Worm (Caenorhabditis elegans) whole organism, L4 larva: ENCODE results near the gene col-97.

Source experiments
- F26F4.8 ChIP-seq: fragments of 200-800 bp; sonication (Bioruptor generic); conservative IDR thresholded peaks from 2 replicates; pipeline ENCODE4 v1.3.6; 2022; ENCODE audit warnings: missing genetic modification characterization, missing compliant biosample characterization
- F37D6.2 ChIP-seq: sonication (generic microtip); optimal IDR thresholded peaks from 2 replicates; lab custom pipeline; 2016; ENCODE audit warnings: mild to moderate bottlenecking, missing genetic modification characterization, missing compliant biosample characterization
- F44E2.7 ChIP-seq: fragments of 200-800 bp; sonication (Bioruptor generic); IDR thresholded peaks from 2 replicates; pipeline ENCODE4 v2.1.2; 2022; ENCODE audit warnings: missing genetic modification characterization, missing compliant biosample characterization
- R02D3.7 ChIP-seq: fragments of 150-350 bp; sonication (generic microtip); optimal IDR thresholded peaks from 3 replicates; lab custom pipeline; 2014; ENCODE audit warnings: missing biosample characterization, missing genetic modification characterization
- T26A8.4 ChIP-seq: fragments of 200-800 bp; sonication (Bioruptor generic); IDR thresholded peaks from 2 replicates; pipeline ENCODE4 v1.3.6; 2022; ENCODE audit warnings: missing genetic modification characterization, missing compliant biosample characterization
- Y48G9A.11 ChIP-seq: fragments of 200-800 bp; sonication (Bioruptor generic); IDR thresholded peaks from 2 replicates; pipeline ENCODE4 v1.3.6; 2022; ENCODE audit warnings: missing genetic modification reagents, missing genetic modification characterization, missing compliant biosample characterization
- Y5F2A.4 ChIP-seq: fragments of 200-800 bp; sonication (Bioruptor generic); optimal IDR thresholded peaks from 2 replicates; lab custom pipeline; 2018; ENCODE audit warnings: mild to moderate bottlenecking, missing genetic modification characterization, missing compliant biosample characterization
- ZK546.5 ChIP-seq, 2 experiments: sonication (generic microtip); optimal IDR thresholded peaks; 2 replicates each; lab custom pipeline; 2017; ENCODE audit warnings: missing biosample characterization in 2 of 2, missing genetic modification characterization in 2 of 2
- aha-1 ChIP-seq: fragments of 150-350 bp; peaks from one replicate; lab custom pipeline; 2014; ENCODE audit warnings: missing biosample characterization, missing genetic modification characterization
- arid-1 ChIP-seq: fragments of 200-800 bp; sonication (Bioruptor generic); conservative IDR thresholded peaks from 2 replicates; pipeline ENCODE4 v1.3.6; 2022; ENCODE audit warnings: missing genetic modification reagents, missing genetic modification characterization, missing compliant biosample characterization
- ceh-20 ChIP-seq: fragments of 200-800 bp; sonication (Bioruptor generic); IDR thresholded peaks from 2 replicates; pipeline ENCODE4 v1.3.6; 2022; ENCODE audit warnings: missing genetic modification reagents, missing genetic modification characterization, missing compliant biosample characterization
- ceh-32 ChIP-seq: sonication (generic microtip); optimal IDR thresholded peaks from 2 replicates; lab custom pipeline; 2016; ENCODE audit warnings: mild to moderate bottlenecking, missing genetic modification characterization, missing compliant biosample characterization; ENCODE audit not compliant: poor library complexity
- ceh-44 ChIP-seq: fragments of 200-800 bp; sonication (Bioruptor generic); IDR thresholded peaks from 2 replicates; pipeline ENCODE4 v1.3.6; 2022; ENCODE audit warnings: missing genetic modification reagents, missing genetic modification characterization, missing compliant biosample characterization
- ces-1 ChIP-seq: fragments of 150-350 bp; sonication (generic microtip); optimal IDR thresholded peaks from 4 replicates; lab custom pipeline; 2014; ENCODE audit warnings: missing biosample characterization, missing genetic modification reagents, missing genetic modification characterization
- ctbp-1 ChIP-seq: fragments of 200-800 bp; sonication (Bioruptor generic); IDR thresholded peaks from 2 replicates; pipeline ENCODE4 v1.3.6; 2022; ENCODE audit warnings: missing genetic modification reagents, missing genetic modification characterization, missing compliant biosample characterization
- daf-12 ChIP-seq: fragments of 150-350 bp; optimal IDR thresholded peaks from 2 replicates; lab custom pipeline; 2014; ENCODE audit warnings: missing biosample characterization, missing genetic modification reagents, missing genetic modification characterization
- daf-19 ChIP-seq: fragments of 200-800 bp; sonication (Bioruptor generic); conservative IDR thresholded peaks from 2 replicates; pipeline ENCODE4 v1.3.6; 2022; ENCODE audit warnings: missing genetic modification characterization, missing compliant biosample characterization
- dmd-6 ChIP-seq: fragments of 200-800 bp; sonication (Bioruptor generic); IDR thresholded peaks from 2 replicates; pipeline ENCODE4 v1.3.6; 2022; ENCODE audit warnings: missing genetic modification reagents, missing genetic modification characterization, missing compliant biosample characterization
- dmd-8 ChIP-seq: fragments of 200-800 bp; sonication (Bioruptor generic); IDR thresholded peaks from 2 replicates; pipeline ENCODE4 v1.3.6; 2022; ENCODE audit warnings: missing genetic modification characterization, missing compliant biosample characterization
- dmd-9 ChIP-seq: fragments of 200-800 bp; sonication (Bioruptor generic); IDR thresholded peaks from 2 replicates; pipeline ENCODE4 v1.3.6; 2022; ENCODE audit warnings: missing genetic modification reagents, missing genetic modification characterization, missing compliant biosample characterization
- duxl-1 ChIP-seq: sonication (generic microtip); optimal IDR thresholded peaks from 2 replicates; lab custom pipeline; 2016; ENCODE audit warnings: mild to moderate bottlenecking, missing genetic modification characterization, moderate library complexity, missing compliant biosample characterization; ENCODE audit not compliant: poor library complexity
- egl-43 ChIP-seq: fragments of 200-800 bp; sonication (Bioruptor generic); IDR thresholded peaks from 2 replicates; pipeline ENCODE4 v1.3.6; 2022; ENCODE audit warnings: missing genetic modification reagents, missing genetic modification characterization, missing compliant biosample characterization
- hif-1 ChIP-seq, 2 experiments: sonication (generic microtip); optimal IDR thresholded peaks; 2 replicates each; lab custom pipeline; 2016 to 2017; ENCODE audit warnings: missing compliant biosample characterization in 2 of 2, missing genetic modification characterization in 2 of 2, missing genetic modification reagents in 2 of 2, missing genotype in 2 of 2, mild to moderate bottlenecking in 1 of 2
- hlh-11 ChIP-seq: fragments of 200-800 bp; sonication (Bioruptor generic); optimal IDR thresholded peaks from 2 replicates; lab custom pipeline; 2018; ENCODE audit warnings: mild to moderate bottlenecking, missing genetic modification characterization, missing compliant biosample characterization
- hlh-30 ChIP-seq: sonication (generic microtip); optimal IDR thresholded peaks from 2 replicates; lab custom pipeline; 2017; ENCODE audit warnings: antibody characterized with exemption, mild to moderate bottlenecking, missing genetic modification characterization, missing compliant biosample characterization; ENCODE audit not compliant: insufficient read depth
- jun-1 ChIP-seq: fragments of 150-350 bp; optimal IDR thresholded peaks from 2 replicates; lab custom pipeline; 2014; ENCODE audit warnings: missing biosample characterization, missing genetic modification reagents, missing genetic modification characterization
- lin-1 ChIP-seq: fragments of 200-800 bp; sonication (Bioruptor generic); IDR thresholded peaks from 2 replicates; pipeline ENCODE4 v1.3.6; 2022; ENCODE audit warnings: missing genetic modification reagents, missing genetic modification characterization, missing compliant biosample characterization
- lin-38 ChIP-seq: fragments of 200-800 bp; sonication (Bioruptor generic); IDR thresholded peaks from 2 replicates; pipeline ENCODE4 v1.3.6; 2022; ENCODE audit warnings: missing genetic modification reagents, missing genetic modification characterization, missing compliant biosample characterization
- madf-5 ChIP-seq, 2 experiments: fragments of 200-800 bp; sonication (Bioruptor generic); IDR thresholded peaks; 2 replicates each; pipeline ENCODE4 v1.3.6; 2022; ENCODE audit warnings: missing compliant biosample characterization in 2 of 2, missing genetic modification characterization in 2 of 2
- mdt-29 ChIP-seq: fragments of 200-800 bp; sonication (Bioruptor generic); IDR thresholded peaks from 2 replicates; pipeline ENCODE4 v1.3.6; 2022; ENCODE audit warnings: missing genetic modification reagents, missing genetic modification characterization, missing compliant biosample characterization
- mep-1 ChIP-seq: fragments of 150-350 bp; sonication (generic microtip); optimal IDR thresholded peaks from 3 replicates; lab custom pipeline; 2014; ENCODE audit warnings: missing biosample characterization, missing genetic modification characterization
- mxl-2 ChIP-seq: fragments of 200-800 bp; sonication (Bioruptor generic); conservative IDR thresholded peaks from 2 replicates; pipeline ENCODE4 v1.3.6; 2022; ENCODE audit warnings: missing genetic modification reagents, missing genetic modification characterization, missing compliant biosample characterization
- mxl-3 ChIP-seq: fragments of 200-800 bp; sonication (Bioruptor generic); optimal IDR thresholded peaks from 2 replicates; lab custom pipeline; 2018; ENCODE audit warnings: mild to moderate bottlenecking, missing genetic modification characterization, missing compliant biosample characterization
- nhr-11 ChIP-seq: fragments of 150-350 bp; optimal IDR thresholded peaks from 2 replicates; lab custom pipeline; 2014; ENCODE audit warnings: missing biosample characterization, missing genetic modification characterization
- nhr-25 ChIP-seq: sonication (generic microtip); optimal IDR thresholded peaks from 2 replicates; lab custom pipeline; 2017; ENCODE audit warnings: missing genetic modification characterization, mild to moderate bottlenecking, missing compliant biosample characterization, antibody characterized with exemption, moderate library complexity, borderline replicate concordance; ENCODE audit not compliant: insufficient read depth
- nhr-28 ChIP-seq: fragments of 150-350 bp; optimal IDR thresholded peaks from 2 replicates; lab custom pipeline; 2014; ENCODE audit warnings: missing biosample characterization, missing genetic modification characterization
- nhr-76 ChIP-seq: fragments of 150-350 bp; optimal IDR thresholded peaks from 2 replicates; lab custom pipeline; 2014; ENCODE audit warnings: missing biosample characterization, missing genetic modification characterization
- nhr-77 ChIP-seq: fragments of 150-350 bp; optimal IDR thresholded peaks from 2 replicates; lab custom pipeline; 2014; ENCODE audit warnings: missing biosample characterization, missing genetic modification characterization
- pha-4 ChIP-seq, 2 experiments: fragments of 150-350 bp in 1 of 2; fragments of 200-800 bp in 1 of 2; sonication (Bioruptor generic) in 1 of 2; IDR thresholded peaks in 1 of 2; optimal IDR thresholded peaks in 1 of 2; 2 replicates each; pipeline versions ENCODE4 v1.3.6 to Lab custom; 2014 to 2022; ENCODE audit warnings: missing genetic modification characterization in 2 of 2, missing genetic modification reagents in 2 of 2, missing biosample characterization in 1 of 2, missing compliant biosample characterization in 1 of 2
- pqm-1 ChIP-seq: sonication (generic microtip); optimal IDR thresholded peaks from 2 replicates; lab custom pipeline; 2017; ENCODE audit warnings: missing biosample characterization, missing genetic modification characterization
- set-16 ChIP-seq: fragments of 200-800 bp; sonication (Bioruptor generic); IDR thresholded peaks from 2 replicates; pipeline ENCODE4 v1.3.6; 2022; ENCODE audit warnings: missing genetic modification reagents, missing genetic modification characterization, missing compliant biosample characterization
- skn-1 ChIP-seq: fragments of 150-350 bp; optimal IDR thresholded peaks from 2 replicates; lab custom pipeline; 2014; ENCODE audit warnings: missing biosample characterization, missing genetic modification characterization
- spr-1 ChIP-seq: sonication (generic microtip); optimal IDR thresholded peaks from 2 replicates; lab custom pipeline; 2016; ENCODE audit warnings: mild to moderate bottlenecking, missing genetic modification characterization, missing compliant biosample characterization
- spr-3 ChIP-seq: fragments of 200-800 bp; sonication (Bioruptor generic); optimal IDR thresholded peaks from 2 replicates; lab custom pipeline; 2018; ENCODE audit warnings: mild to moderate bottlenecking, missing genetic modification characterization, missing compliant biosample characterization
- tag-97 ChIP-seq: fragments of 200-800 bp; sonication (Bioruptor generic); IDR thresholded peaks from 2 replicates; pipeline ENCODE4 v1.3.6; 2022; ENCODE audit warnings: missing genetic modification characterization, missing compliant biosample characterization
- tra-1 ChIP-seq: fragments of 200-800 bp; sonication (Bioruptor generic); IDR thresholded peaks from 2 replicates; pipeline ENCODE4 v1.3.6; 2022; ENCODE audit warnings: missing genetic modification reagents, missing genetic modification characterization, missing compliant biosample characterization
- vab-7 ChIP-seq: fragments of 200-800 bp; sonication (Bioruptor generic); IDR thresholded peaks from 2 replicates; pipeline ENCODE4 v1.3.6; 2022; ENCODE audit warnings: missing genetic modification reagents, missing genetic modification characterization, missing compliant biosample characterization
- zip-2 ChIP-seq: fragments of 150-350 bp; optimal IDR thresholded peaks from 2 replicates; lab custom pipeline; 2014; ENCODE audit warnings: missing biosample characterization, missing genetic modification characterization
- ztf-7 ChIP-seq: fragments of 150-350 bp; optimal IDR thresholded peaks from 2 replicates; lab custom pipeline; 2014; ENCODE audit warnings: missing biosample characterization, missing genetic modification characterization

Gene col-97

ce11 chrIII:13015754-13016317 lies 22.3 kb upstream of the col-97 start (continued):
- no peak for TF ChIP-seq skn-1 (tag; lab: Kevin White, UChicago)
- peak; percentile 25 for TF ChIP-seq spr-3
- TF ChIP-seq mxl-3 (GFP tag; lab: Kevin White, UChicago) = peak; percentile 40
- no peak for TF ChIP-seq jun-1 (tag; lab: Kevin White, UChicago)
- 0 out of 2 replicates have a peak, but pooled peaks have one; percentile 26 for TF ChIP-seq F44E2.7 (GFP tag; lab: Robert Waterston, UW)
- TF ChIP-seq nhr-77 (tag; lab: Kevin White, UChicago) = no peak
- peak; percentile 73 for TF ChIP-seq pha-4 (GFP tag; IDR thresholded peaks at IDR 0.05; lab: Robert Waterston, UW)
- TF ChIP-seq pha-4 (tag; optimal IDR thresholded peaks at IDR 0.05; lab: Kevin White, UChicago) = no peak
- TF ChIP-seq hif-1 (tag; optimal IDR thresholded peaks at IDR 0.05; lab: Kevin White, UChicago) = peak in 1 of 2 experiments; percentile 29
- TF ChIP-seq F26F4.8 (GFP tag; lab: Robert Waterston, UW) = peak; percentile 73; the same call in 1 of the 2 replicates
- TF ChIP-seq tra-1 (GFP tag; lab: Robert Waterston, UW) = peak; percentile 63; the same call in 1 of the 2 replicates
- TF ChIP-seq zip-2 (tag; lab: Kevin White, UChicago) = no peak
- peak; percentile 18 for TF ChIP-seq nhr-25 (tag; lab: Kevin White, UChicago)
- TF ChIP-seq pqm-1 (tag; lab: Kevin White, UChicago) = no peak
- TF ChIP-seq lin-38 (GFP tag; lab: Robert Waterston, UW) = peak; percentile 80
- peak; percentile 97 for TF ChIP-seq aha-1
- peak; percentile 50 for TF ChIP-seq ztf-7 (tag; lab: Kevin White, UChicago)
- TF ChIP-seq dmd-6 (GFP tag; lab: Robert Waterston, UW) = peak; percentile 66
- TF ChIP-seq set-16 (GFP tag; lab: Robert Waterston, UW) = peak; percentile 30; the same call in 1 of the 2 replicates
- TF ChIP-seq nhr-28 (tag; lab: Kevin White, UChicago) = no peak
- peak; percentile 40 to 79; a peak in 2 of 4 replicates for TF ChIP-seq madf-5 (GFP tag; IDR thresholded peaks at IDR 0.05; lab: Robert Waterston, UW)
- TF ChIP-seq ceh-44 (GFP tag; lab: Robert Waterston, UW) = peak; percentile 58; the same call in 1 of the 2 replicates
- peak; percentile 60 for TF ChIP-seq mep-1 (tag; lab: Kevin White, UChicago)
- TF ChIP-seq tag-97 = no peak
- peak; percentile 25; the same call in 1 of the 2 replicates for TF ChIP-seq dmd-9 (GFP tag; lab: Robert Waterston, UW)
- TF ChIP-seq egl-43 (GFP tag; lab: Robert Waterston, UW) = peak; percentile 91
- peak; percentile 45 for TF ChIP-seq Y5F2A.4 (GFP tag; lab: Kevin White, UChicago)
- peak; percentile 70 for TF ChIP-seq hlh-30 (tag; lab: Kevin White, UChicago)
- no peak for TF ChIP-seq ZK546.5 (tag; optimal IDR thresholded peaks at IDR 0.05; lab: Kevin White, UChicago)
- peak; percentile 54 for TF ChIP-seq hlh-11 (tag; lab: Kevin White, UChicago)
- no peak for TF ChIP-seq daf-12 (tag; lab: Kevin White, UChicago)
- TF ChIP-seq F37D6.2 (tag; lab: Kevin White, UChicago) = peak; percentile 1
- peak; percentile 75; the same call in 1 of the 2 replicates for TF ChIP-seq ctbp-1 (GFP tag; lab: Robert Waterston, UW)
- TF ChIP-seq ceh-20 = peak; percentile 54; the same call in 1 of the 2 replicates
- peak; percentile 76 for TF ChIP-seq Y48G9A.11 (GFP tag; lab: Robert Waterston, UW)
- TF ChIP-seq mdt-29 (GFP tag; lab: Robert Waterston, UW) = 0 out of 2 replicates have a peak, but pooled peaks have one; percentile 22
- TF ChIP-seq duxl-1 = peak; percentile 71
- no peak for TF ChIP-seq nhr-76 (tag; lab: Kevin White, UChicago)
- TF ChIP-seq dmd-8 (GFP tag; lab: Robert Waterston, UW) = peak; percentile 79
- peak; percentile 79 for TF ChIP-seq vab-7 (GFP tag; lab: Robert Waterston, UW)
- no peak for TF ChIP-seq nhr-11 (tag; lab: Kevin White, UChicago)
- peak; percentile 53; the same call in 1 of the 2 replicates for TF ChIP-seq mxl-2 (GFP tag; lab: Robert Waterston, UW)
- peak; percentile 66 for TF ChIP-seq spr-1 (tag; lab: Kevin White, UChicago)
- TF ChIP-seq R02D3.7 (tag; lab: Kevin White, UChicago) = no peak
- no peak for TF ChIP-seq ceh-32 (tag; lab: Kevin White, UChicago)
- no peak for TF ChIP-seq ces-1 (GFP tag; lab: Kevin White, UChicago)
- no peak for TF ChIP-seq daf-19 (GFP tag; lab: Robert Waterston, UW)
- TF ChIP-seq T26A8.4 (GFP tag; lab: Robert Waterston, UW) = peak; percentile 83
- TF ChIP-seq lin-1 (GFP tag; lab: Robert Waterston, UW) = 0 out of 2 replicates have a peak, but pooled peaks have one; percentile 16
- TF ChIP-seq arid-1 (GFP tag; lab: Robert Waterston, UW) = peak; percentile 69; the same call in 1 of the 2 replicates
